Fruit fly (Drosophila melanogaster) whole organism, embryonic: ENCODE data around the gene cv-c.

Experiments
- ATbp ChIP-seq: fragments of 200-800 bp; sonication (Bioruptor generic); optimal IDR thresholded peaks from 2 replicates; lab custom pipeline; 2017; ENCODE audit warnings: missing biosample characterization, mild to moderate bottlenecking, missing genetic modification characterization, missing genetic modification reagents
- Abd-B ChIP-seq: fragments of 200-800 bp; sonication (Bioruptor generic); optimal IDR thresholded peaks from 2 replicates; lab custom pipeline; 2018; ENCODE audit warnings: missing biosample characterization, mild to moderate bottlenecking, missing genetic modification characterization, moderate library complexity
- Blimp-1 ChIP-seq: fragments of 200-800 bp; sonication (Bioruptor generic); optimal IDR thresholded peaks from 3 replicates; lab custom pipeline; 2018; ENCODE audit warnings: missing biosample characterization, missing genetic modification characterization, mild to moderate bottlenecking, moderate library complexity, missing genetic modification reagents
- Bteb2 ChIP-seq: fragments of 200-800 bp; sonication (Bioruptor generic); optimal IDR thresholded peaks from 2 replicates; lab custom pipeline; 2016; ENCODE audit warnings: missing biosample characterization, missing genetic modification characterization
- CG10366 ChIP-seq: fragments of 200-800 bp; sonication (Bioruptor generic); IDR thresholded peaks from 2 replicates; pipeline ENCODE4 v1.3.6; 2022; ENCODE audit warnings: missing biosample characterization, missing genetic modification characterization
- CG10959 ChIP-seq: fragments of 200-800 bp; sonication (Bioruptor generic); IDR thresholded peaks from 2 replicates; pipeline ENCODE4 v1.3.6; 2022; ENCODE audit warnings: missing biosample characterization, missing genetic modification characterization
- CG11093 ChIP-seq: fragments of 200-800 bp; sonication (Bioruptor generic); IDR thresholded peaks from 3 replicates; pipeline ENCODE4 v1.3.6; 2022; ENCODE audit warnings: missing biosample characterization, missing genetic modification characterization
- CG13123 ChIP-seq: fragments of 200-800 bp; sonication (Bioruptor generic); optimal IDR thresholded peaks from 2 replicates; lab custom pipeline; 2016; ENCODE audit warnings: missing biosample characterization, missing genetic modification characterization
- CG13775 ChIP-seq: fragments of 200-800 bp; sonication (Bioruptor generic); optimal IDR thresholded peaks from 3 replicates; lab custom pipeline; 2017; ENCODE audit warnings: missing biosample characterization, mild to moderate bottlenecking, missing genetic modification characterization
- CG1647 ChIP-seq: fragments of 200-800 bp; sonication (Bioruptor generic); optimal IDR thresholded peaks from 3 replicates; lab custom pipeline; 2016; ENCODE audit warnings: missing biosample characterization, missing genetic modification characterization
- CG16813 ChIP-seq: fragments of 200-800 bp; sonication (Bioruptor generic); IDR thresholded peaks from 3 replicates; pipeline ENCODE4 v1.3.6; 2022; ENCODE audit warnings: missing biosample characterization, missing genetic modification characterization; ENCODE audit not compliant: partially characterized antibody
- CG17385 ChIP-seq: fragments of 200-800 bp; sonication (Bioruptor generic); optimal IDR thresholded peaks from 3 replicates; lab custom pipeline; 2018; ENCODE audit warnings: missing biosample characterization, mild to moderate bottlenecking, missing genetic modification characterization
- CG17568 ChIP-seq: fragments of 200-800 bp; sonication (Bioruptor generic); optimal IDR thresholded peaks from 2 replicates; lab custom pipeline; 2018; ENCODE audit warnings: missing biosample characterization, mild to moderate bottlenecking, missing genetic modification characterization, moderate library complexity
- CG2116 ChIP-seq: fragments of 200-800 bp; sonication (Bioruptor generic); optimal IDR thresholded peaks from 3 replicates; lab custom pipeline; 2018; ENCODE audit warnings: missing biosample characterization, mild to moderate bottlenecking, missing genetic modification characterization
- CG2678 ChIP-seq: fragments of 200-800 bp; sonication (Bioruptor generic); optimal IDR thresholded peaks from 3 replicates; lab custom pipeline; 2019; ENCODE audit warnings: missing biosample characterization, mild to moderate bottlenecking, missing genetic modification characterization, moderate library complexity
- CG30020 ChIP-seq: fragments of 200-800 bp; optimal IDR thresholded peaks from 2 replicates; lab custom pipeline; 2019; ENCODE audit warnings: missing biosample characterization, mild to moderate bottlenecking, missing genetic modification characterization, moderate library complexity
- CG30403 ChIP-seq: fragments of 200-800 bp; sonication (Bioruptor generic); optimal IDR thresholded peaks from 3 replicates; lab custom pipeline; 2016; ENCODE audit warnings: missing biosample characterization, missing genetic modification characterization
- CG31388 ChIP-seq: fragments of 200-800 bp; sonication (Bioruptor generic); optimal IDR thresholded peaks from 2 replicates; lab custom pipeline; 2016; ENCODE audit warnings: missing biosample characterization, missing genetic modification characterization
- CG32767 ChIP-seq: fragments of 200-800 bp; sonication (Bioruptor generic); IDR thresholded peaks from 2 replicates; pipeline ENCODE4 v1.3.6; 2022; ENCODE audit warnings: missing biosample characterization, missing genetic modification characterization
- CG7786 ChIP-seq: fragments of 200-800 bp; sonication (Bioruptor generic); optimal IDR thresholded peaks from 2 replicates; lab custom pipeline; 2016; ENCODE audit warnings: missing biosample characterization, missing genetic modification characterization
- CG8388 ChIP-seq: fragments of 200-800 bp; sonication (Bioruptor generic); optimal IDR thresholded peaks from 2 replicates; lab custom pipeline; 2019; ENCODE audit warnings: missing biosample characterization, mild to moderate bottlenecking, missing genetic modification characterization, moderate library complexity
- CG9932 ChIP-seq: fragments of 200-800 bp; sonication (Bioruptor generic); IDR thresholded peaks from 2 replicates; pipeline ENCODE4 v1.3.6; 2022; ENCODE audit warnings: missing biosample characterization, missing genetic modification characterization
- Dad ChIP-seq: fragments of 200-800 bp; sonication (Bioruptor generic); optimal IDR thresholded peaks from 3 replicates; lab custom pipeline; 2016; ENCODE audit warnings: missing biosample characterization, missing genetic modification characterization
- Deaf1 ChIP-seq: fragments of 200-800 bp; optimal IDR thresholded peaks from 3 replicates; lab custom pipeline; 2019; ENCODE audit warnings: missing biosample characterization, mild to moderate bottlenecking, missing genetic modification characterization, moderate library complexity
- Drgx ChIP-seq: fragments of 200-800 bp; sonication (Bioruptor generic); IDR thresholded peaks from 2 replicates; pipeline ENCODE4 v1.3.6; 2022; ENCODE audit warnings: missing biosample characterization, missing genetic modification characterization
- HLHmδ ChIP-seq: fragments of 200-800 bp; sonication (Bioruptor generic); optimal IDR thresholded peaks from 2 replicates; lab custom pipeline; 2018; ENCODE audit warnings: missing biosample characterization, mild to moderate bottlenecking, missing genetic modification characterization, moderate library complexity
- Hmx ChIP-seq: fragments of 200-800 bp; sonication (Bioruptor generic); optimal IDR thresholded peaks from 2 replicates; lab custom pipeline; 2016; ENCODE audit warnings: missing biosample characterization, missing genetic modification characterization
- Lpt ChIP-seq: fragments of >200 bp; optimal IDR thresholded peaks from 2 replicates; lab custom pipeline; 2018; ENCODE audit warnings: missing biosample characterization, missing genetic modification characterization
- Poxn ChIP-seq: fragments of 200-800 bp; sonication (Bioruptor generic); IDR thresholded peaks from 2 replicates; pipeline ENCODE4 v1.3.6; 2022; ENCODE audit warnings: missing biosample characterization, missing genetic modification characterization
- Side ChIP-seq: fragments of 200-800 bp; sonication (Bioruptor generic); optimal IDR thresholded peaks from 2 replicates; lab custom pipeline; 2016; ENCODE audit warnings: missing biosample characterization, missing genetic modification characterization
- Six4 ChIP-seq: fragments of 200-800 bp; sonication (Bioruptor generic); optimal IDR thresholded peaks from 2 replicates; lab custom pipeline; 2016; ENCODE audit warnings: missing biosample characterization, missing genetic modification characterization
- Sox102F ChIP-seq: fragments of 200-800 bp; sonication (Bioruptor generic); optimal IDR thresholded peaks from 2 replicates; lab custom pipeline; 2018; ENCODE audit warnings: missing biosample characterization, mild to moderate bottlenecking, missing genetic modification characterization, moderate library complexity
- Sry-β ChIP-seq: fragments of 200-800 bp; sonication (Bioruptor generic); optimal IDR thresholded peaks from 2 replicates; lab custom pipeline; 2018; ENCODE audit warnings: missing biosample characterization, mild to moderate bottlenecking, missing genetic modification characterization, moderate library complexity
- Xrp1 ChIP-seq: fragments of 200-800 bp; sonication (Bioruptor generic); IDR thresholded peaks from 2 replicates; pipeline ENCODE4 v1.3.6; 2022; ENCODE audit warnings: missing biosample characterization, missing genetic modification characterization
- aop ChIP-seq: fragments of 200-800 bp; sonication (Bioruptor generic); IDR thresholded peaks from 2 replicates; pipeline ENCODE4 v1.3.6; 2022; ENCODE audit warnings: missing biosample characterization, missing genetic modification characterization
- bbx ChIP-seq: fragments of 200-800 bp; sonication (Bioruptor generic); IDR thresholded peaks from 2 replicates; pipeline ENCODE4 v1.3.6; 2022; ENCODE audit warnings: missing biosample characterization, missing genetic modification characterization; ENCODE audit not compliant: partially characterized antibody
- bigmax ChIP-seq: fragments of 200-800 bp; sonication (Bioruptor generic); optimal IDR thresholded peaks from 2 replicates; lab custom pipeline; 2018; ENCODE audit warnings: missing biosample characterization, mild to moderate bottlenecking, missing genetic modification characterization
- cg ChIP-seq: fragments of 200-800 bp; sonication (Bioruptor generic); optimal IDR thresholded peaks from 3 replicates; lab custom pipeline; 2019; ENCODE audit warnings: missing biosample characterization, mild to moderate bottlenecking, missing genetic modification characterization, moderate library complexity
- da ChIP-seq: fragments of 200-800 bp; sonication (Bioruptor generic); optimal IDR thresholded peaks from 2 replicates; lab custom pipeline; 2016; ENCODE audit warnings: missing biosample characterization, missing genetic modification characterization
- eve ChIP-seq, 2 experiments: fragments of >200 bp; optimal IDR thresholded peaks; 2 replicates each; lab custom pipeline; 2017; ENCODE audit warnings: missing biosample characterization in 2 of 2, missing genetic modification characterization in 2 of 2
- fd64A ChIP-seq: fragments of 200-800 bp; sonication (Bioruptor generic); optimal IDR thresholded peaks from 3 replicates; lab custom pipeline; 2018; ENCODE audit warnings: missing biosample characterization, mild to moderate bottlenecking, missing genetic modification characterization
- gt ChIP-seq: fragments of 200-800 bp; sonication (Bioruptor generic); IDR thresholded peaks from 2 replicates; pipeline ENCODE4 v1.3.6; 2022; ENCODE audit warnings: missing biosample characterization, missing genetic modification characterization
- jumu ChIP-seq: fragments of 200-800 bp; sonication (Bioruptor generic); optimal IDR thresholded peaks from 3 replicates; lab custom pipeline; 2016; ENCODE audit warnings: missing biosample characterization, missing genetic modification characterization
- mld ChIP-seq: fragments of 200-800 bp; sonication (Bioruptor generic); IDR thresholded peaks from 3 replicates; pipeline ENCODE4 v1.3.6; 2022; ENCODE audit warnings: missing biosample characterization, missing genetic modification characterization; ENCODE audit not compliant: partially characterized antibody
- nau ChIP-seq: fragments of 200-800 bp; sonication (Bioruptor generic); optimal IDR thresholded peaks from 3 replicates; lab custom pipeline; 2017; ENCODE audit warnings: missing biosample characterization, mild to moderate bottlenecking, missing genetic modification characterization, missing genetic modification reagents
- oc ChIP-seq: fragments of 200-800 bp; sonication (Bioruptor generic); optimal IDR thresholded peaks from 2 replicates; lab custom pipeline; 2018; ENCODE audit warnings: missing biosample characterization, mild to moderate bottlenecking, missing genetic modification characterization, moderate library complexity
- prd ChIP-seq, 3 experiments: fragments of >200 bp in 2 of 3; fragments of 200-800 bp in 1 of 3; sonication (Bioruptor generic) in 1 of 3; optimal IDR thresholded peaks in 2 of 3; IDR thresholded peaks in 1 of 3; 2 replicates in 2 of 3; 3 replicates in 1 of 3; pipeline versions ENCODE4 v1.3.6 to Lab custom; 2017 to 2022; ENCODE audit warnings: missing biosample characterization in 1 of 3, missing genetic modification characterization in 1 of 3
- sima ChIP-seq: fragments of 200-800 bp; sonication (Bioruptor generic); optimal IDR thresholded peaks from 2 replicates; lab custom pipeline; 2016; ENCODE audit warnings: missing biosample characterization, missing genetic modification characterization
- zen2 ChIP-seq: fragments of 200-800 bp; sonication (Bioruptor generic); IDR thresholded peaks from 3 replicates; pipeline ENCODE4 v1.3.6; 2022; ENCODE audit warnings: missing biosample characterization, missing genetic modification characterization; ENCODE audit not compliant: partially characterized antibody
- zf30C ChIP-seq: fragments of 200-800 bp; sonication (Bioruptor generic); optimal IDR thresholded peaks from 3 replicates; lab custom pipeline; 2018; ENCODE audit warnings: missing biosample characterization, mild to moderate bottlenecking, missing genetic modification characterization
- zfh1 ChIP-seq: fragments of 200-800 bp; sonication (Bioruptor generic); IDR thresholded peaks from 3 replicates; pipeline ENCODE4 v1.3.6; 2022; ENCODE audit warnings: missing biosample characterization, missing genetic modification characterization

The cv-c gene

DNA sequence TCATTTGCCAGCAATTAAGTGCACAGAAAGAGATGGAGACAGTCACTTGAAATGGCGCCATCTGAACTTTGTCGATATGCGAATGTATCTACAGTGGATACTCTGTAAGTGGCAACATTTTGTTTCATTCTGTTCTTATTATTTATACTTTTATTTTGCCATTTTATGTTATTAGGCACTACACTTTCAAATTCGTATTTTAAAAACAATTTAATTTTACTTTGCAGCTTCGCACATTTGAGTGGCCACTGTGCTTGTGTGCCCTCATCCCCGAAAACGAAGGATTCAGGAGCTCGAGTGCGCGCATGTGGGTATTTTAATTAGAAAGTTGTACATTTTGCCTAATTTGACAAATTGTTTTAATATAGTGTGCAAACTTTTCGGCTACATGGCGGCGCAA lies 124.1 kb downstream of the cv-c start (continued):
- TF ChIP-seq CG10366 (GFP tag; lab: Robert Waterston, UW) (peak; percentile 30; the same call in 1 of the 2 replicates), CG11093 (GFP tag; lab: Robert Waterston, UW) (no peak), CG9932 (no peak), sima (GFP tag; lab: Kevin White, UChicago) (no peak), Poxn (GFP tag; lab: Robert Waterston, UW) (no peak), Hmx (no peak), ATbp (GFP tag; lab: Kevin White, UChicago) (no peak), HLHmδ (GFP tag; lab: Kevin White, UChicago) (no peak), jumu (GFP tag; lab: Kevin White, UChicago) (no peak), cg (GFP tag; lab: Kevin White, UChicago) (no peak), CG16813 (GFP tag; lab: Robert Waterston, UW) (no peak), oc (tag; lab: Kevin White, UChicago) (no peak), fd64A (GFP tag; lab: Kevin White, UChicago) (no peak), CG17568 (GFP tag; lab: Kevin White, UChicago) (peak; percentile 18), Sry-β (GFP tag; lab: Kevin White, UChicago) (no peak), CG32767 (GFP tag; lab: Robert Waterston, UW) (no peak), zen2 (GFP tag; lab: Robert Waterston, UW) (no peak), gt (no peak), CG10959 (peak; percentile 37; the same call in 1 of the 2 replicates), CG2678 (peak; percentile 56), Drgx (peak; percentile 68), Side (GFP tag; lab: Kevin White, UChicago) (no peak), eve (GFP tag; optimal IDR thresholded peaks at IDR 0.05; lab: Kevin White, UChicago) (peak in 1 of 2 experiments; percentile 35), aop (no peak), Six4 (GFP tag; lab: Kevin White, UChicago) (peak; percentile 19), CG1647 (no peak), CG31388 (no peak), CG13775 (GFP tag; lab: Kevin White, UChicago) (peak; percentile 4), Sox102F (GFP tag; lab: Kevin White, UChicago) (peak; percentile 50), da (no peak), zf30C (GFP tag; lab: Kevin White, UChicago) (no peak), CG7786 (GFP tag; lab: Kevin White, UChicago) (no peak), CG17385 (GFP tag; lab: Kevin White, UChicago) (peak; percentile 28), bbx (GFP tag; lab: Robert Waterston, UW) (no peak), prd (optimal IDR thresholded peaks at IDR 0.05; lab: Kevin White, UChicago) (no peak), prd (GFP tag; IDR thresholded peaks at IDR 0.05; lab: Robert Waterston, UW) (peak; percentile 88), Dad (GFP tag; lab: Kevin White, UChicago) (no peak), nau (GFP tag; lab: Kevin White, UChicago) (no peak), CG2116 (GFP tag; lab: Kevin White, UChicago) (no peak), Lpt (GFP tag; lab: Kevin White, UChicago) (no peak), Abd-B (GFP tag; lab: Kevin White, UChicago) (peak; percentile 7), Blimp-1 (GFP tag; lab: Kevin White, UChicago) (peak; percentile 45), CG13123 (GFP tag; lab: Kevin White, UChicago) (no peak), Deaf1 (no peak), CG30020 (tag; lab: Kevin White, UChicago) (no peak), zfh1 (peak; percentile 68; the same call in 2 of the 3 replicates), CG8388 (peak; percentile 27), mld (GFP tag; lab: Robert Waterston, UW) (no peak), Xrp1 (GFP tag; lab: Robert Waterston, UW) (peak; percentile 62), CG30403 (peak; percentile 26), bigmax (GFP tag; lab: Kevin White, UChicago) (no peak), Bteb2 (GFP tag; lab: Kevin White, UChicago) (no peak)
